Worm (Caenorhabditis elegans) whole organism, midembryonic: ENCODE results near the gene F41H10.12.
A peak's percentile ranks its signal among the peaks of the same experiment; 100 is the strongest.

Source experiments
- T22C8.4 ChIP-seq: fragments of 200-800 bp; sonication (Bioruptor generic); IDR thresholded peaks from 2 replicates; pipeline ENCODE4 v1.3.6; 2022; ENCODE audit warnings: missing genetic modification characterization, missing compliant biosample characterization
- cog-1 ChIP-seq: sonication (generic microtip); optimal IDR thresholded peaks from 2 replicates; lab custom pipeline; 2016; ENCODE audit warnings: missing genetic modification characterization, missing compliant biosample characterization
- flt-1 ChIP-seq: fragments of 200-800 bp; sonication (Bioruptor generic); IDR thresholded peaks from 2 replicates; pipeline ENCODE4 v1.3.6; 2022; ENCODE audit warnings: missing genetic modification characterization, missing compliant biosample characterization
- klf-2 ChIP-seq: fragments of 200-800 bp; sonication (Bioruptor generic); conservative IDR thresholded peaks from 2 replicates; pipeline ENCODE4 v1.3.6; 2022; ENCODE audit warnings: missing genetic modification reagents, missing genetic modification characterization, missing compliant biosample characterization
- med-1 ChIP-seq: sonication (generic microtip); optimal IDR thresholded peaks from 2 replicates; lab custom pipeline; 2017; ENCODE audit warnings: missing genetic modification characterization, mild to moderate bottlenecking, missing compliant biosample characterization, antibody characterized with exemption, missing genetic modification reagents; ENCODE audit not compliant: insufficient read depth
- ref-1 ChIP-seq: fragments of 200-800 bp; sonication (Bioruptor generic); conservative IDR thresholded peaks from 2 replicates; pipeline ENCODE4 v1.3.6; 2022; ENCODE audit warnings: missing genetic modification reagents, missing genetic modification characterization, missing compliant biosample characterization
- tab-1 ChIP-seq: fragments of 200-800 bp; sonication (Bioruptor generic); IDR thresholded peaks from 2 replicates; pipeline ENCODE4 v1.3.6; 2022; ENCODE audit warnings: missing genetic modification characterization, missing compliant biosample characterization
- ztf-23 ChIP-seq: fragments of 200-800 bp; sonication (Bioruptor generic); IDR thresholded peaks from 2 replicates; pipeline ENCODE4 v1.3.6; 2022; ENCODE audit warnings: missing genetic modification reagents, missing genetic modification characterization, missing compliant biosample characterization
- ztf-29 ChIP-seq: fragments of 200-800 bp; sonication (Bioruptor generic); IDR thresholded peaks from 2 replicates; pipeline ENCODE4 v1.3.6; 2022; ENCODE audit warnings: missing genetic modification reagents, missing genetic modification characterization, missing compliant biosample characterization

Gene F41H10.12

DNA sequence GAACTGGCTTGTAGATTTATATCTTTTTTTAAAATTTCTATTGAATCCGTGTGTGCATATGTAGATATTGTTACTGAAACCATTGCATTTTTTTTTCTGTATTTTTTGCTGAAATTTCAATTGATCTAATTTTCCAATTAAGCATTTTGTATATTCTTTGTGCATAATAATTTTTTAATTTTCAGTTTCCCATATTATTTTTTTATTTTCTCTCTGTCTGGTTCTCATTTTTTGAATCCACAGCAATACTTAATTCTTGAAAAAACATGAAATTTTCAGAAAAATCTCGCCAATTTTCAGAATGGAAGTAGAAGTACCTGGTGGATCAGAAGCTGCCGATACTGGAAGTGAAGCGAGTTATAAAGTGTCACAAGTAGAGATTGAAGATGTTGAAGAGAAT lies 18.6 kb upstream of the F41H10.12 start, which contains the start of gene sand-1:
sand-1 (plus strand) TSS at position 301 of the 400 bp plus-strand sequence.
- TF ChIP-seq klf-2 (GFP tag; lab: Robert Waterston, UW) (no peak), cog-1 (no peak), ztf-29 (GFP tag; lab: Robert Waterston, UW) (no peak), med-1 (GFP tag; lab: Kevin White, UChicago) (no peak), T22C8.4 (no peak), ref-1 (GFP tag; lab: Robert Waterston, UW) (no peak), ztf-23 (GFP tag; lab: Robert Waterston, UW) (no peak), flt-1 (GFP tag; lab: Robert Waterston, UW) (no peak), tab-1 (no peak)

DNA sequence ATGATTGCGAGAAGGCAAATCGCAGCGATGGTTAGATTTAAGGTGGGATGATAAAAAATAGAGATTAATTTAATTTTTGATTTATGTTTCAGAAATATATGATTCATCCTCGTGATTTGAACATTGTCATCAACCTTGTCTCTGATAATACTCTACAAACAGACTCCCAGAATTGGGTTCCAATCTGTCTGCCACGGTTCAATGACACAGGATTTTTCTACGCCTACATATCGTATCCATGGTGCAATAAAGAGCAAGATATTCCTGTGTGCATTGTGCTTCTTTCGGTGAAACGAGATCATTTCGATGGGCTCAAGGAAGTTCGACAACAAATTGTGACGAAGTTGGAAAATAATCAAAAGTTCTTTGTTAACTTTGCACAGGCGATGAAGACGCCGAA lies 17.2 kb upstream of the F41H10.12 start:
- TF ChIP-seq cog-1 (no peak), klf-2 (GFP tag; lab: Robert Waterston, UW) (no peak), ref-1 (GFP tag; lab: Robert Waterston, UW) (no peak), tab-1 (no peak), flt-1 (GFP tag; lab: Robert Waterston, UW) (no peak), ztf-29 (GFP tag; lab: Robert Waterston, UW) (no peak), ztf-23 (GFP tag; lab: Robert Waterston, UW) (no peak), T22C8.4 (no peak), med-1 (GFP tag; lab: Kevin White, UChicago) (no peak)

DNA sequence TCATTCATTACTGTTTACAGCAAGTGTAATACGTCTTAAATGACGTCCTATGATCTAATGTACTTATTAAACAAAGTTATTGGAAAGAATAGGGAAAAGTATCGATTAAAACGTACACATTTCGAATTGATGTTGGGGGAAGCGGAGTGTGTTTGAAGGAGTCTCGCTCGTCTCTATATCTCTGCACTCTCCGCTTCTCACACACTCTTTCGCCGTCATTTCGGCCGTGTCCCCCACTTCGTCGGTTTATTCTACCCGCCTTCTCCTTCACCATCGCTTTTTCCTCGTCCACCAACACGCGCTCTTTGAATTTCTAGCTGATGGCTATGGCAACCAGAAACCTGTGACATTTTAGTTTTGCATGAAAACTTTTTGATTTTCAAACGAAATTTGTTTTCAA lies 16.3 kb upstream of the F41H10.12 start:
- TF ChIP-seq klf-2 (GFP tag; lab: Robert Waterston, UW) (no peak), T22C8.4 (peak; percentile 68)

DNA sequence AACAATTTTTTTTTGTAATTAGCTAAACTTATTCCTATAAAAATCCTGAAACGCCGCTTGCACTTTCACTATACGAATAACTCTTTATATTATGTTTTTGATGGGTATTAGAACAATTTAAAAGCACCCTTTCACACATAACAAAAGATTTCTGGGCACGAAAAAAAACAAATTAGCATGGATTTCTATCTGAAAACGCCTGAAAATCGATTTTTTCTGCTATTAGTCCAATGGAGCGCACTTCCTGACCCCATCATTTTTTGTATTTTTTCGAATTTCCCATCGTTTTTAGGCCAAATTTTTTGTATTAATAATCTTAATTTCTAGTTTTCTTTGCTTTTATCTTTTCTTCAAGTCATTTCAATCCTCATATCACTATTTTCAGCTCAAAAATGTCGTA lies 15.7 kb upstream of the F41H10.12 start, which contains the start of gene F41H10.3:
F41H10.3 (plus strand) TSS at position 388 of the 400 bp plus-strand sequence.
- TF ChIP-seq tab-1 (no peak), cog-1 (no peak)

DNA sequence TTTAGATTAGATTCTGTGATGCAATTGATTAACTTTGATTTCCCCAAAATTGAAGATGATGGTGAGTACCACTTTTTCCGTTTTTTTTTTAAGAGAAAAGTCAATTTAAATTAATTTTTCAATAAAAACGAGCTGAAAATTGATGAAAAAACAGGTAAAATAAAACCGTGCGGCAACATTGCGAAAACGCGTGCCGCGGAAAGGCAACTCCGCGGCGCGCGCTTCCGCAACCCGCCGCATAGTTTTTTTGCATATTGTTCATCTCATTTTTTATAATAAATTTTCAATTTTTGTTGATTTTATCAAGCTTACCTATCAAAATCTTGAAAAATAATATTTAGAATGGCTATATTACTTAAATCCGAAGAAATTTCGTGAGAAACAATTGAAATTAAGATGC lies 14.2 kb upstream of the F41H10.12 start:
- peak; percentile 39; the same call in 1 of the 2 replicates for TF ChIP-seq tab-1
- TF ChIP-seq med-1 (GFP tag; lab: Kevin White, UChicago), result peak; percentile 34
- 0 out of 2 replicates have a peak, but pooled peaks have one; percentile 29 for TF ChIP-seq ztf-29 (GFP tag; lab: Robert Waterston, UW)
- no peak for TF ChIP-seq klf-2 (GFP tag; lab: Robert Waterston, UW)
- TF ChIP-seq ref-1 (GFP tag; lab: Robert Waterston, UW), result 0 out of 2 replicates have a peak, but pooled peaks have one; percentile 19
- TF ChIP-seq flt-1 (GFP tag; lab: Robert Waterston, UW), result peak; percentile 85
- TF ChIP-seq T22C8.4, result peak; percentile 57; the same call in 1 of the 2 replicates
- TF ChIP-seq ztf-23 (GFP tag; lab: Robert Waterston, UW), result 0 out of 2 replicates have a peak, but pooled peaks have one; percentile 25
- TF ChIP-seq cog-1, result peak; percentile 26

- TF ChIP-seq cog-1 (no peak), T22C8.4 (no peak), ztf-29 (GFP tag; lab: Robert Waterston, UW) (no peak), ztf-23 (GFP tag; lab: Robert Waterston, UW) (no peak)
These were observed 10.8 kb upstream of the F41H10.12 start for ce11 chrIV:5374321-5374720.

DNA sequence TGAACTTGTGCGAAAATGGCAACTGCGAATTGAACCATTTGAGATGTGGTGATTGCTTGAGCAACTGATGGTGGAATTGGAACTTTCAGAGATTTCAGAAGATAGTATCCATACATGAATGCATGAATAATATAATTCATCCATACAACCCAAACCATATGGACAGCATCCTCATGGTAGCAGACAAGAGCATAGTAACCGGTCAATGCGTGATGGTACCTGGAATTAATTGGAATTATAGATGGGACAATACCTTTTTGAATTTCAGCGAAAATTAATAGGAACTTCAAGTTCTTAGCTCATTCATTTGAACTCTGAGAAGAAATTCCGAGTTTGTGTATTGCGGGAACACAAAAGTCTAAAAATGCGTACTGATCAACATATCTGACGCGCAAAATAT lies 10.2 kb upstream of the F41H10.12 start:
- no peak for TF ChIP-seq klf-2 (GFP tag; lab: Robert Waterston, UW)
- no peak for TF ChIP-seq tab-1
- no peak for TF ChIP-seq ztf-23 (GFP tag; lab: Robert Waterston, UW)
- no peak for TF ChIP-seq cog-1
- no peak for TF ChIP-seq med-1 (GFP tag; lab: Kevin White, UChicago)
- TF ChIP-seq ref-1 (GFP tag; lab: Robert Waterston, UW), result no peak
- TF ChIP-seq ztf-29 (GFP tag; lab: Robert Waterston, UW), result no peak
- TF ChIP-seq flt-1 (GFP tag; lab: Robert Waterston, UW), result no peak
- TF ChIP-seq T22C8.4, result no peak

DNA sequence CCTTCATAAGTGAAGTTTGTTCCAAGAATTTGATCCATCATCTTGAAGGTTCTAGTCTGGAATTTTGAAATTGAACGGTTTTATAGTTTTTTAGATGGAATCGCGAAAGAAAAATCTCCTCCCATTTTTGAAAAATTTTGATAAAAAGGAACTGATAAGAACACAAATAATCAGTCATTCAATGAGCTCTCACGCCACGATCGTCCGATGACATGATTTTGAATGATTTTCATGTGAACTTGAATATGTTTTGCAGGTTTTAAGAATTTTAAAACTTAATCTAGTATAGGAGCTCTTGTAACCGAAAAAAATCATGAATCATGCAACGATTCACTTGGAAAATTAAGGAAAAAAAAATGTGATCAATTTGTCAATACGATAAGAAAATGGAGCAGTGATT lies 8.1 kb upstream of the F41H10.12 start, which contains the start of gene elo-5:
elo-5 (minus strand) TSS at position 56 of the 400 bp plus-strand sequence.
- TF ChIP-seq ztf-29 (GFP tag; lab: Robert Waterston, UW) (no peak), T22C8.4 (no peak), cog-1 (no peak), klf-2 (GFP tag; lab: Robert Waterston, UW) (no peak), tab-1 (no peak), ref-1 (GFP tag; lab: Robert Waterston, UW) (no peak), flt-1 (GFP tag; lab: Robert Waterston, UW) (no peak), ztf-23 (GFP tag; lab: Robert Waterston, UW) (no peak), med-1 (GFP tag; lab: Kevin White, UChicago) (no peak)

- TF ChIP-seq cog-1, result no peak
- TF ChIP-seq klf-2 (GFP tag; lab: Robert Waterston, UW), result no peak
These were observed 5.0 kb upstream of the F41H10.12 start for ce11 chrIV:5380140-5380539.

DNA sequence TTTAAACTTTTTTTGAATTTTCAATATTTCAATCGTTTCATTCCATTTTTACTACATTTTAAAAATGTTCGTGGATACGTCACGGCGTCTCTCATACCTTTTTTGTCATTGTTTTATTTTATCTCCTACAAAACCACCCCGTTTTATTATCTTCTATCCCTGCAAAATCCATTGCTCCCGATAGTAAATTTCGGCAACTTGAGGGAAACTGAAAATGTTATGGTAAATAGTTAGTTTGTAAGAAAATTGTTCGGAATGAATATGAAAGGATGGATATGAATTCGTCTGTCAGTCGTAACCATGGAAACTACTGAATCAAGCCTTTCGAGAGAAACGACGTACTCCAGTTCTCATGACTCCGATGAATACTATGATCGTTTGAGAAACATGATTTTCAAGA lies 3.8 kb upstream of the F41H10.12 start, which contains the start of gene F41H10.2:
F41H10.2 (plus strand) TSS at position 301 of the 400 bp plus-strand sequence.
- TF ChIP-seq tab-1 (no peak), ztf-29 (GFP tag; lab: Robert Waterston, UW) (no peak), ref-1 (GFP tag; lab: Robert Waterston, UW) (no peak), cog-1 (no peak), ztf-23 (GFP tag; lab: Robert Waterston, UW) (no peak), klf-2 (GFP tag; lab: Robert Waterston, UW) (no peak), med-1 (GFP tag; lab: Kevin White, UChicago) (no peak), flt-1 (GFP tag; lab: Robert Waterston, UW) (no peak), T22C8.4 (no peak)
